Fruit fly (Drosophila melanogaster) whole organism, embryonic: ENCODE measurements around the gene Ugt316A1.

Source experiments
- CG1024 ChIP-seq: fragments of 200-800 bp; sonication (Bioruptor generic); IDR thresholded peaks from 2 replicates; pipeline ENCODE4 v1.3.6; 2022; ENCODE audit warnings: missing biosample characterization, missing genetic modification characterization
- CG10462 ChIP-seq: fragments of 200-800 bp; sonication (Bioruptor generic); optimal IDR thresholded peaks from 2 replicates; lab custom pipeline; 2016; ENCODE audit warnings: missing biosample characterization, missing genetic modification characterization
- CG11093 ChIP-seq: fragments of 200-800 bp; sonication (Bioruptor generic); IDR thresholded peaks from 3 replicates; pipeline ENCODE4 v1.3.6; 2022; ENCODE audit warnings: missing biosample characterization, missing genetic modification characterization
- CG11696 ChIP-seq: fragments of 200-800 bp; sonication (Bioruptor generic); IDR thresholded peaks from 2 replicates; pipeline ENCODE4 v1.3.6; 2022; ENCODE audit warnings: missing biosample characterization, missing genetic modification characterization
- CG12299 ChIP-seq: fragments of 200-800 bp; sonication (Bioruptor generic); optimal IDR thresholded peaks from 2 replicates; lab custom pipeline; 2018; ENCODE audit warnings: missing biosample characterization, mild to moderate bottlenecking, missing genetic modification characterization
- CG13775 ChIP-seq: fragments of 200-800 bp; sonication (Bioruptor generic); optimal IDR thresholded peaks from 3 replicates; lab custom pipeline; 2017; ENCODE audit warnings: missing biosample characterization, mild to moderate bottlenecking, missing genetic modification characterization
- CG14860 ChIP-seq: fragments of 200-800 bp; sonication (Bioruptor generic); IDR thresholded peaks from 3 replicates; pipeline ENCODE4 v1.3.6; 2022; ENCODE audit warnings: missing biosample characterization, missing genetic modification characterization; ENCODE audit not compliant: partially characterized antibody
- CG1529 ChIP-seq: fragments of 200-800 bp; sonication (Bioruptor generic); optimal IDR thresholded peaks from 3 replicates; lab custom pipeline; 2018; ENCODE audit warnings: missing biosample characterization, missing genetic modification characterization
- CG15601 ChIP-seq: fragments of 200-800 bp; sonication (Bioruptor generic); optimal IDR thresholded peaks from 3 replicates; lab custom pipeline; 2019; ENCODE audit warnings: missing biosample characterization, mild to moderate bottlenecking, missing genetic modification characterization, moderate library complexity
- CG16815 ChIP-seq: fragments of 200-800 bp; sonication (Bioruptor generic); optimal IDR thresholded peaks from 3 replicates; lab custom pipeline; 2017; ENCODE audit warnings: missing biosample characterization, mild to moderate bottlenecking, missing genetic modification characterization
- CG17361 ChIP-seq: fragments of 200-800 bp; sonication (Bioruptor generic); IDR thresholded peaks from 3 replicates; pipeline ENCODE4 v1.3.6; 2022; ENCODE audit warnings: missing biosample characterization, missing genetic modification characterization
- CG18476 ChIP-seq: fragments of 200-800 bp; sonication (Bioruptor generic); optimal IDR thresholded peaks from 2 replicates; lab custom pipeline; 2016; ENCODE audit warnings: missing biosample characterization, mild to moderate bottlenecking, missing genetic modification characterization
- CG2889 ChIP-seq: fragments of 200-800 bp; sonication (Bioruptor generic); IDR thresholded peaks from 3 replicates; pipeline ENCODE4 v1.3.6; 2022; ENCODE audit warnings: missing biosample characterization, missing genetic modification characterization
- CG31365 ChIP-seq: fragments of 200-800 bp; sonication (Bioruptor generic); optimal IDR thresholded peaks from 2 replicates; lab custom pipeline; 2018; ENCODE audit warnings: missing biosample characterization, mild to moderate bottlenecking, missing genetic modification characterization
- CG4707 ChIP-seq: fragments of 200-800 bp; sonication (Bioruptor generic); optimal IDR thresholded peaks from 2 replicates; lab custom pipeline; 2018; ENCODE audit warnings: missing biosample characterization, mild to moderate bottlenecking, missing genetic modification characterization, moderate library complexity
- CG4820 ChIP-seq: fragments of 200-800 bp; sonication (Bioruptor generic); optimal IDR thresholded peaks from 3 replicates; lab custom pipeline; 2016; ENCODE audit warnings: missing biosample characterization, missing genetic modification characterization
- CG5953 ChIP-seq: fragments of 200-800 bp; sonication (Bioruptor generic); IDR thresholded peaks from 2 replicates; pipeline ENCODE4 v1.3.6; 2022; ENCODE audit warnings: missing biosample characterization, missing genetic modification characterization
- CG7963 ChIP-seq: fragments of 200-800 bp; sonication (Bioruptor generic); IDR thresholded peaks from 3 replicates; pipeline ENCODE4 v1.3.6; 2022; ENCODE audit warnings: missing biosample characterization, missing genetic modification characterization; ENCODE audit not compliant: partially characterized antibody
- CG8765 ChIP-seq: fragments of 200-800 bp; sonication (Bioruptor generic); IDR thresholded peaks from 2 replicates; pipeline ENCODE4 v1.3.6; 2022; ENCODE audit warnings: missing biosample characterization, missing genetic modification characterization
- CG8924 ChIP-seq: fragments of 200-800 bp; optimal IDR thresholded peaks from 3 replicates; lab custom pipeline; 2019; ENCODE audit warnings: missing biosample characterization, mild to moderate bottlenecking, missing genetic modification characterization, moderate library complexity
- CG9797 ChIP-seq: fragments of 200-800 bp; sonication (Bioruptor generic); optimal IDR thresholded peaks from 3 replicates; lab custom pipeline; 2018; ENCODE audit warnings: missing biosample characterization, mild to moderate bottlenecking, missing genetic modification characterization
- D19B ChIP-seq: fragments of 200-800 bp; sonication (Bioruptor generic); optimal IDR thresholded peaks from 2 replicates; lab custom pipeline; 2017; ENCODE audit warnings: missing biosample characterization, mild to moderate bottlenecking, missing genetic modification characterization
- Dref ChIP-seq: fragments of 200-800 bp; sonication (Bioruptor generic); IDR thresholded peaks from 2 replicates; pipeline ENCODE4 v1.3.6; 2022; ENCODE audit warnings: missing biosample characterization, missing genetic modification characterization
- E2f2 ChIP-seq: fragments of 200-800 bp; sonication (Bioruptor generic); IDR thresholded peaks from 2 replicates; pipeline ENCODE4 v1.3.6; 2022; ENCODE audit warnings: missing biosample characterization, missing genetic modification characterization
- ERR ChIP-seq: fragments of 200-800 bp; sonication (Bioruptor generic); optimal IDR thresholded peaks from 2 replicates; lab custom pipeline; 2016; ENCODE audit warnings: missing biosample characterization, missing genetic modification characterization
- H15 ChIP-seq: fragments of 200-800 bp; sonication (Bioruptor generic); IDR thresholded peaks from 3 replicates; pipeline ENCODE4 v1.3.6; 2022; ENCODE audit warnings: missing biosample characterization, missing genetic modification characterization
- HHEX ChIP-seq: fragments of 200-800 bp; sonication (Bioruptor generic); optimal IDR thresholded peaks from 3 replicates; lab custom pipeline; 2017; ENCODE audit warnings: missing biosample characterization, mild to moderate bottlenecking, missing genetic modification characterization, missing genetic modification reagents
- HmgZ ChIP-seq: fragments of 200-800 bp; sonication (Bioruptor generic); optimal IDR thresholded peaks from 2 replicates; lab custom pipeline; 2018; ENCODE audit warnings: missing biosample characterization, mild to moderate bottlenecking, missing genetic modification characterization
- Hmx ChIP-seq: fragments of 200-800 bp; sonication (Bioruptor generic); optimal IDR thresholded peaks from 2 replicates; lab custom pipeline; 2016; ENCODE audit warnings: missing biosample characterization, missing genetic modification characterization
- Jarid2 ChIP-seq: fragments of 200-800 bp; sonication (Bioruptor generic); optimal IDR thresholded peaks from 3 replicates; lab custom pipeline; 2017; ENCODE audit warnings: mild to moderate bottlenecking, missing biosample characterization, missing genetic modification reagents, missing genetic modification characterization
- Myb ChIP-seq: fragments of 200-800 bp; sonication (Bioruptor generic); optimal IDR thresholded peaks from 2 replicates; lab custom pipeline; 2016; ENCODE audit warnings: missing biosample characterization, missing genetic modification characterization
- aop ChIP-seq: fragments of 200-800 bp; sonication (Bioruptor generic); IDR thresholded peaks from 2 replicates; pipeline ENCODE4 v1.3.6; 2022; ENCODE audit warnings: missing biosample characterization, missing genetic modification characterization
- ara ChIP-seq: fragments of 200-800 bp; sonication (Bioruptor generic); IDR thresholded peaks from 2 replicates; pipeline ENCODE4 v1.3.6; 2022; ENCODE audit warnings: missing biosample characterization, missing genetic modification characterization
- chif ChIP-seq, 2 experiments: fragments of 200-800 bp; sonication (Bioruptor generic); optimal IDR thresholded peaks; 3 replicates each; lab custom pipeline; 2016; ENCODE audit warnings: missing biosample characterization in 2 of 2, missing genetic modification characterization in 2 of 2
- corto ChIP-seq: fragments of 200-800 bp; sonication (Bioruptor generic); optimal IDR thresholded peaks from 2 replicates; lab custom pipeline; 2016; ENCODE audit warnings: missing biosample characterization, mild to moderate bottlenecking, missing genetic modification characterization, moderate library complexity
- croc ChIP-seq: fragments of 200-800 bp; sonication (Bioruptor generic); conservative IDR thresholded peaks from 3 replicates; pipeline ENCODE4 v1.3.6; 2022; ENCODE audit warnings: missing biosample characterization, missing genetic modification characterization
- cwo ChIP-seq: fragments of 200-800 bp; sonication (Bioruptor generic); optimal IDR thresholded peaks from 3 replicates; lab custom pipeline; 2017; ENCODE audit warnings: missing biosample characterization, missing genetic modification characterization, mild to moderate bottlenecking, moderate library complexity, missing genetic modification reagents
- emc ChIP-seq: fragments of 200-800 bp; sonication (Bioruptor generic); optimal IDR thresholded peaks from 2 replicates; lab custom pipeline; 2016; ENCODE audit warnings: missing biosample characterization, missing genetic modification characterization
- eyg ChIP-seq: fragments of 200-800 bp; sonication (Bioruptor generic); optimal IDR thresholded peaks from 3 replicates; lab custom pipeline; 2016; ENCODE audit warnings: missing biosample characterization, missing genetic modification characterization
- fd64A ChIP-seq: fragments of 200-800 bp; sonication (Bioruptor generic); optimal IDR thresholded peaks from 3 replicates; lab custom pipeline; 2018; ENCODE audit warnings: missing biosample characterization, mild to moderate bottlenecking, missing genetic modification characterization
- gem ChIP-seq: fragments of 200-800 bp; sonication (Bioruptor generic); optimal IDR thresholded peaks from 2 replicates; lab custom pipeline; 2019; ENCODE audit warnings: missing biosample characterization, mild to moderate bottlenecking, missing genetic modification characterization, moderate library complexity
- gsb-n ChIP-seq: fragments of 200-800 bp; sonication (Bioruptor generic); optimal IDR thresholded peaks from 3 replicates; lab custom pipeline; 2018; ENCODE audit warnings: missing biosample characterization, mild to moderate bottlenecking, missing genetic modification characterization
- hth ChIP-seq: fragments of >200 bp; optimal IDR thresholded peaks from 2 replicates; lab custom pipeline; 2017; ENCODE audit warnings: inconsistent platforms
- kay ChIP-seq: fragments of 200-800 bp; sonication (Bioruptor generic); optimal IDR thresholded peaks from 2 replicates; lab custom pipeline; 2016; ENCODE audit warnings: missing biosample characterization, missing genetic modification characterization
- lmd ChIP-seq: fragments of 200-800 bp; sonication (Bioruptor generic); IDR thresholded peaks from 2 replicates; pipeline ENCODE4 v1.3.6; 2022; ENCODE audit warnings: missing biosample characterization, missing genetic modification characterization
- luna ChIP-seq: fragments of 200-800 bp; sonication (Bioruptor generic); optimal IDR thresholded peaks from 2 replicates; lab custom pipeline; 2016; ENCODE audit warnings: missing biosample characterization, missing genetic modification characterization
- onecut ChIP-seq: fragments of 200-800 bp; sonication (Bioruptor generic); IDR thresholded peaks from 2 replicates; pipeline ENCODE4 v1.3.6; 2022; ENCODE audit warnings: missing biosample characterization, missing genetic modification characterization
- peb ChIP-seq: fragments of 200-800 bp; sonication (Bioruptor generic); IDR thresholded peaks from 2 replicates; pipeline ENCODE4 v1.3.6; 2022; ENCODE audit warnings: missing biosample characterization, missing genetic modification characterization
- sima ChIP-seq: fragments of 200-800 bp; sonication (Bioruptor generic); optimal IDR thresholded peaks from 2 replicates; lab custom pipeline; 2016; ENCODE audit warnings: missing biosample characterization, missing genetic modification characterization
- sr ChIP-seq: fragments of 200-800 bp; sonication (Bioruptor generic); IDR thresholded peaks from 3 replicates; pipeline ENCODE4 v1.3.6; 2022; ENCODE audit warnings: missing biosample characterization, missing genetic modification characterization
- tgo ChIP-seq: fragments of 200-800 bp; sonication (Bioruptor generic); IDR thresholded peaks from 3 replicates; pipeline ENCODE4 v1.3.6; 2022; ENCODE audit warnings: missing biosample characterization, missing genetic modification characterization
- wor ChIP-seq: fragments of 200-800 bp; sonication (Bioruptor generic); IDR thresholded peaks from 2 replicates; pipeline ENCODE4 v1.3.6; 2022; ENCODE audit warnings: missing biosample characterization, missing genetic modification characterization

The Ugt316A1 gene

DNA sequence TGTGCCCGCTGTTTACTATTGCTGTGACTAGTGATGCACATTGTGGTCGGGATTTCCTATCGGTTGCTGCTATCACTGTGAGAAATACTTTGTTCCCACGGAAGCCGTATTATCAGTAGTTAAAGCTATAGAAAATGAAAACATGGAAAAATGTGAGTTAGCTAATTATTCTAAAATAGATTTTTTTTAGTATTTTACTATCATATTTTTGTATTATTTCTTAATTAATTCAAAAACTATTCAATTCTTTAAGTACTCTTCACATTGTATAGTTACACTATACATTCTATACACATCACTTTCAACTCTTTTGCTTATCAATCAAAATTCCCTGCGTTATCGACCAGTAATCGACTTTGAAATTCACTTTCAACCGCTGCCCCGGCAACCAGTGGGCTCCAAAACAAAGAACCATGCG lies 35.1 kb upstream of the Ugt316A1 start, which contains the start of the genes Naxd and CG14079 (continued):
- TF ChIP-seq CG13775 (GFP tag; lab: Kevin White, UChicago): peak; percentile 67
- TF ChIP-seq CG9797: no peak
- TF ChIP-seq croc (GFP tag; lab: Robert Waterston, UW): 0 out of 3 replicates have a peak, but pooled peaks have one; percentile 14
- TF ChIP-seq ERR (GFP tag; lab: Kevin White, UChicago): no peak
- TF ChIP-seq eyg: no peak
- peak; percentile 48 for TF ChIP-seq CG8924 (tag; lab: Kevin White, UChicago)
- TF ChIP-seq gem (tag; lab: Kevin White, UChicago): peak; percentile 89
- TF ChIP-seq CG11093 (GFP tag; lab: Robert Waterston, UW): peak; percentile 64; the same call in 1 of the 3 replicates
- TF ChIP-seq E2f2 (GFP tag; lab: Robert Waterston, UW): peak; percentile 66
- TF ChIP-seq aop (GFP tag; lab: Robert Waterston, UW): no peak
- TF ChIP-seq CG10462 (GFP tag; lab: Kevin White, UChicago): no peak
- TF ChIP-seq CG1529 (GFP tag; lab: Kevin White, UChicago): peak; percentile 44
- TF ChIP-seq Myb (GFP tag; lab: Kevin White, UChicago): peak; percentile 52
- peak; percentile 58 for TF ChIP-seq CG16815 (GFP tag; lab: Kevin White, UChicago)
- peak; percentile 55 for TF ChIP-seq gsb-n (tag; lab: Kevin White, UChicago)
- TF ChIP-seq sima (GFP tag; lab: Kevin White, UChicago): no peak
- TF ChIP-seq emc (GFP tag; lab: Kevin White, UChicago): no peak
- peak in 1 of 2 experiments; percentile 18 for TF ChIP-seq chif (GFP tag; optimal IDR thresholded peaks at IDR 0.05; lab: Kevin White, UChicago)
- no peak for TF ChIP-seq sr (GFP tag; lab: Robert Waterston, UW)
- peak; percentile 59 for TF ChIP-seq lmd
- peak; percentile 11; the same call in 1 of the 2 replicates for TF ChIP-seq CG8765 (GFP tag; lab: Robert Waterston, UW)
- peak; percentile 48 for TF ChIP-seq CG4820 (GFP tag; lab: Kevin White, UChicago)
- peak; percentile 26 for TF ChIP-seq HHEX (GFP tag; lab: Kevin White, UChicago)
- TF ChIP-seq corto: no peak
- peak; percentile 100 for TF ChIP-seq CG15601
- peak; percentile 47 for TF ChIP-seq CG12299 (tag; lab: Kevin White, UChicago)
- TF ChIP-seq CG17361 (GFP tag; lab: Robert Waterston, UW): peak; percentile 55; the same call in 1 of the 3 replicates
- no peak for TF ChIP-seq luna (GFP tag; lab: Kevin White, UChicago)
- TF ChIP-seq CG18476 (GFP tag; lab: Kevin White, UChicago): no peak
- peak; percentile 39; the same call in 1 of the 2 replicates for TF ChIP-seq peb (GFP tag; lab: Robert Waterston, UW)
- TF ChIP-seq CG7963 (GFP tag; lab: Robert Waterston, UW): no peak
- no peak for TF ChIP-seq CG1024 (GFP tag; lab: Robert Waterston, UW)
- no peak for TF ChIP-seq kay (GFP tag; lab: Kevin White, UChicago)
- TF ChIP-seq Dref: peak; percentile 53
- no peak for TF ChIP-seq Hmx (GFP tag; lab: Kevin White, UChicago)
- TF ChIP-seq CG5953 (GFP tag; lab: Robert Waterston, UW): peak; percentile 61; the same call in 1 of the 2 replicates
- TF ChIP-seq HmgZ (tag; lab: Kevin White, UChicago): peak; percentile 55
- no peak for TF ChIP-seq wor (GFP tag; lab: Robert Waterston, UW)
- TF ChIP-seq onecut (GFP tag; lab: Robert Waterston, UW): no peak
- no peak for TF ChIP-seq cwo
- no peak; the same call in 1 of the 2 replicates for TF ChIP-seq ara
- peak; percentile 54; the same call in 1 of the 3 replicates for TF ChIP-seq H15
- TF ChIP-seq CG11696 (GFP tag; lab: Robert Waterston, UW): no peak
- TF ChIP-seq CG4707: no peak
- no peak for TF ChIP-seq CG14860 (GFP tag; lab: Robert Waterston, UW)
- TF ChIP-seq hth (lab: Kevin White, UChicago): no peak
- TF ChIP-seq Jarid2 (GFP tag; lab: Kevin White, UChicago): no peak
- TF ChIP-seq D19B: no peak
- no peak for TF ChIP-seq CG31365 (tag; lab: Kevin White, UChicago)
- no peak for TF ChIP-seq fd64A
- TF ChIP-seq tgo (GFP tag; lab: Robert Waterston, UW): peak; percentile 60; the same call in 2 of the 3 replicates
- 0 out of 3 replicates have a peak, but pooled peaks have one; percentile 49 for TF ChIP-seq CG2889 (GFP tag; lab: Robert Waterston, UW)
